Fruit fly (Drosophila melanogaster): Measurements from ENCODE around the gene CG3987.
A peak's percentile ranks its signal among the peaks of the same experiment; 100 is the strongest.

- TF ChIP-seq CG10348 (GFP tag; IDR thresholded peaks at IDR 0.05) (no peak), EcR (GFP tag; optimal IDR thresholded peaks at IDR 0.05) (no peak), CG4496 (GFP tag; IDR thresholded peaks at IDR 0.05) (peak; percentile 13; the same call in 1 of the 3 replicates), gl (tag; optimal IDR thresholded peaks at IDR 0.05) (no peak), rn (GFP tag; IDR thresholded peaks at IDR 0.05) (no peak), CG8159 (tag; optimal IDR thresholded peaks at IDR 0.05) (no peak), CG13204 (GFP tag; optimal IDR thresholded peaks at IDR 0.05) (no peak), Ets98B (GFP tag; IDR thresholded peaks at IDR 0.05) (no peak), CG12605 (GFP tag; IDR thresholded peaks at IDR 0.05) (no peak), CG9948 (tag; optimal IDR thresholded peaks at IDR 0.05) (no peak), Snoo (tag; optimal IDR thresholded peaks at IDR 0.05) (no peak), Pif1B (GFP tag; optimal IDR thresholded peaks at IDR 0.05) (no peak), CG15710 (tag; optimal IDR thresholded peaks at IDR 0.05) (no peak), CG14655 (GFP tag; optimal IDR thresholded peaks at IDR 0.05) (no peak)
Measured at dm6 chr3R:15092784-15093183, 47.0 kb upstream of the CG3987 start.
